Worm (Caenorhabditis elegans) whole organism, L4 larva: ENCODE data around the gene nol-9.

Experiments used
- D1046.2 ChIP-seq: fragments of 200-800 bp; sonication (Bioruptor generic); IDR thresholded peaks from 2 replicates; pipeline ENCODE4 v1.3.6; 2022; ENCODE audit warnings: missing genetic modification characterization, missing compliant biosample characterization
- F37D6.2 ChIP-seq: sonication (generic microtip); optimal IDR thresholded peaks from 2 replicates; lab custom pipeline; 2016; ENCODE audit warnings: mild to moderate bottlenecking, missing genetic modification characterization, missing compliant biosample characterization
- F44E2.7 ChIP-seq: fragments of 200-800 bp; sonication (Bioruptor generic); IDR thresholded peaks from 2 replicates; pipeline ENCODE4 v2.1.2; 2022; ENCODE audit warnings: missing genetic modification characterization, missing compliant biosample characterization
- T20F7.1 ChIP-seq: fragments of 200-800 bp; sonication (Bioruptor generic); optimal IDR thresholded peaks from 2 replicates; lab custom pipeline; 2018; ENCODE audit warnings: mild to moderate bottlenecking, missing genetic modification characterization, missing compliant biosample characterization
- Y105C5A.15 ChIP-seq: fragments of 200-800 bp; sonication (Bioruptor generic); IDR thresholded peaks from 2 replicates; pipeline ENCODE4 v1.3.6; 2022; ENCODE audit warnings: missing genetic modification characterization, missing compliant biosample characterization
- Y48G9A.11 ChIP-seq: fragments of 200-800 bp; sonication (Bioruptor generic); IDR thresholded peaks from 2 replicates; pipeline ENCODE4 v1.3.6; 2022; ENCODE audit warnings: missing genetic modification reagents, missing genetic modification characterization, missing compliant biosample characterization
- Y5F2A.4 ChIP-seq: fragments of 200-800 bp; sonication (Bioruptor generic); optimal IDR thresholded peaks from 2 replicates; lab custom pipeline; 2018; ENCODE audit warnings: mild to moderate bottlenecking, missing genetic modification characterization, missing compliant biosample characterization
- aly-2 ChIP-seq: sonication (generic microtip); optimal IDR thresholded peaks from 2 replicates; lab custom pipeline; 2018; ENCODE audit warnings: missing biosample characterization, missing genetic modification characterization
- arid-1 ChIP-seq: fragments of 200-800 bp; sonication (Bioruptor generic); conservative IDR thresholded peaks from 2 replicates; pipeline ENCODE4 v1.3.6; 2022; ENCODE audit warnings: missing genetic modification reagents, missing genetic modification characterization, missing compliant biosample characterization
- ceh-20 ChIP-seq: fragments of 200-800 bp; sonication (Bioruptor generic); IDR thresholded peaks from 2 replicates; pipeline ENCODE4 v1.3.6; 2022; ENCODE audit warnings: missing genetic modification reagents, missing genetic modification characterization, missing compliant biosample characterization
- ceh-28 ChIP-seq: fragments of 150-350 bp; optimal IDR thresholded peaks from 2 replicates; lab custom pipeline; 2014; ENCODE audit warnings: missing biosample characterization, missing genetic modification reagents, missing genetic modification characterization
- ceh-32 ChIP-seq: sonication (generic microtip); optimal IDR thresholded peaks from 2 replicates; lab custom pipeline; 2016; ENCODE audit warnings: mild to moderate bottlenecking, missing genetic modification characterization, missing compliant biosample characterization; ENCODE audit not compliant: poor library complexity
- ceh-44 ChIP-seq: fragments of 200-800 bp; sonication (Bioruptor generic); IDR thresholded peaks from 2 replicates; pipeline ENCODE4 v1.3.6; 2022; ENCODE audit warnings: missing genetic modification reagents, missing genetic modification characterization, missing compliant biosample characterization
- ceh-62 ChIP-seq: sonication (generic microtip); optimal IDR thresholded peaks from 2 replicates; lab custom pipeline; 2017; ENCODE audit warnings: missing biosample characterization, missing genetic modification characterization
- ces-1 ChIP-seq: fragments of 150-350 bp; sonication (generic microtip); optimal IDR thresholded peaks from 4 replicates; lab custom pipeline; 2014; ENCODE audit warnings: missing biosample characterization, missing genetic modification reagents, missing genetic modification characterization
- ctbp-1 ChIP-seq: fragments of 200-800 bp; sonication (Bioruptor generic); IDR thresholded peaks from 2 replicates; pipeline ENCODE4 v1.3.6; 2022; ENCODE audit warnings: missing genetic modification reagents, missing genetic modification characterization, missing compliant biosample characterization
- daf-16 ChIP-seq, 3 experiments: sonication (generic microtip); optimal IDR thresholded peaks; 2 replicates each; lab custom pipeline; 2016 to 2017; ENCODE audit warnings: missing genetic modification characterization in 3 of 3, missing genetic modification reagents in 3 of 3, mild to moderate bottlenecking in 2 of 3, missing compliant biosample characterization in 2 of 3, missing biosample characterization in 1 of 3, moderate library complexity in 1 of 3
- dmd-9 ChIP-seq: fragments of 200-800 bp; sonication (Bioruptor generic); IDR thresholded peaks from 2 replicates; pipeline ENCODE4 v1.3.6; 2022; ENCODE audit warnings: missing genetic modification reagents, missing genetic modification characterization, missing compliant biosample characterization
- dpl-1 ChIP-seq: fragments of 150-350 bp; optimal IDR thresholded peaks from 2 replicates; lab custom pipeline; 2014; ENCODE audit warnings: missing biosample characterization, missing genetic modification reagents, missing genetic modification characterization
- duxl-1 ChIP-seq: sonication (generic microtip); optimal IDR thresholded peaks from 2 replicates; lab custom pipeline; 2016; ENCODE audit warnings: mild to moderate bottlenecking, missing genetic modification characterization, moderate library complexity, missing compliant biosample characterization; ENCODE audit not compliant: poor library complexity
- hif-1 ChIP-seq, 2 experiments: sonication (generic microtip); optimal IDR thresholded peaks; 2 replicates each; lab custom pipeline; 2016 to 2017; ENCODE audit warnings: missing compliant biosample characterization in 2 of 2, missing genetic modification characterization in 2 of 2, missing genetic modification reagents in 2 of 2, missing genotype in 2 of 2, mild to moderate bottlenecking in 1 of 2
- hlh-30 ChIP-seq: sonication (generic microtip); optimal IDR thresholded peaks from 2 replicates; lab custom pipeline; 2017; ENCODE audit warnings: antibody characterized with exemption, mild to moderate bottlenecking, missing genetic modification characterization, missing compliant biosample characterization; ENCODE audit not compliant: insufficient read depth
- jun-1 ChIP-seq: fragments of 150-350 bp; optimal IDR thresholded peaks from 2 replicates; lab custom pipeline; 2014; ENCODE audit warnings: missing biosample characterization, missing genetic modification reagents, missing genetic modification characterization
- lim-7 ChIP-seq: fragments of 200-800 bp; sonication (Bioruptor generic); IDR thresholded peaks from 2 replicates; pipeline ENCODE4 v1.3.6; 2022; ENCODE audit warnings: missing genetic modification characterization, missing compliant biosample characterization
- lin-1 ChIP-seq: fragments of 200-800 bp; sonication (Bioruptor generic); IDR thresholded peaks from 2 replicates; pipeline ENCODE4 v1.3.6; 2022; ENCODE audit warnings: missing genetic modification reagents, missing genetic modification characterization, missing compliant biosample characterization
- lin-15B ChIP-seq: fragments of 150-350 bp; sonication (generic microtip); optimal IDR thresholded peaks from 3 replicates; lab custom pipeline; 2014; ENCODE audit warnings: missing biosample characterization, missing genetic modification characterization
- lin-38 ChIP-seq: fragments of 200-800 bp; sonication (Bioruptor generic); IDR thresholded peaks from 2 replicates; pipeline ENCODE4 v1.3.6; 2022; ENCODE audit warnings: missing genetic modification reagents, missing genetic modification characterization, missing compliant biosample characterization
- lin-39 ChIP-seq: fragments of 150-350 bp; optimal IDR thresholded peaks from 2 replicates; lab custom pipeline; 2014; ENCODE audit warnings: missing biosample characterization, missing genetic modification reagents, missing genetic modification characterization
- lir-3 ChIP-seq: sonication (generic microtip); optimal IDR thresholded peaks from 2 replicates; lab custom pipeline; 2016; ENCODE audit warnings: mild to moderate bottlenecking, missing genetic modification characterization, missing compliant biosample characterization
- madf-5 ChIP-seq, 2 experiments: fragments of 200-800 bp; sonication (Bioruptor generic); IDR thresholded peaks; 2 replicates each; pipeline ENCODE4 v1.3.6; 2022; ENCODE audit warnings: missing compliant biosample characterization in 2 of 2, missing genetic modification characterization in 2 of 2
- madf-9 ChIP-seq: fragments of 200-800 bp; sonication (Bioruptor generic); conservative IDR thresholded peaks from 2 replicates; pipeline ENCODE4 v1.3.6; 2022; ENCODE audit warnings: missing genetic modification reagents, missing genetic modification characterization, missing compliant biosample characterization
- mdl-1 ChIP-seq, 2 experiments: fragments of 150-350 bp in 1 of 2; sonication (generic microtip) in 1 of 2; optimal IDR thresholded peaks; 2 replicates each; lab custom pipeline; 2014 to 2017; ENCODE audit warnings: missing biosample characterization in 2 of 2, missing genetic modification characterization in 2 of 2
- mdt-29 ChIP-seq: fragments of 200-800 bp; sonication (Bioruptor generic); IDR thresholded peaks from 2 replicates; pipeline ENCODE4 v1.3.6; 2022; ENCODE audit warnings: missing genetic modification reagents, missing genetic modification characterization, missing compliant biosample characterization
- mep-1 ChIP-seq: fragments of 150-350 bp; sonication (generic microtip); optimal IDR thresholded peaks from 3 replicates; lab custom pipeline; 2014; ENCODE audit warnings: missing biosample characterization, missing genetic modification characterization
- mxl-3 ChIP-seq: fragments of 200-800 bp; sonication (Bioruptor generic); optimal IDR thresholded peaks from 2 replicates; lab custom pipeline; 2018; ENCODE audit warnings: mild to moderate bottlenecking, missing genetic modification characterization, missing compliant biosample characterization
- nhr-10 ChIP-seq: fragments of 150-350 bp; optimal IDR thresholded peaks from 2 replicates; lab custom pipeline; 2014; ENCODE audit warnings: missing biosample characterization, missing genetic modification characterization
- nhr-102 ChIP-seq: sonication (generic microtip); optimal IDR thresholded peaks from 2 replicates; lab custom pipeline; 2016; ENCODE audit warnings: mild to moderate bottlenecking, missing genetic modification characterization, moderate library complexity, missing compliant biosample characterization
- nhr-11 ChIP-seq: fragments of 150-350 bp; optimal IDR thresholded peaks from 2 replicates; lab custom pipeline; 2014; ENCODE audit warnings: missing biosample characterization, missing genetic modification characterization
- nhr-111 ChIP-seq: fragments of 200-800 bp; sonication (Bioruptor generic); optimal IDR thresholded peaks from 2 replicates; lab custom pipeline; 2018; ENCODE audit warnings: mild to moderate bottlenecking, missing genetic modification characterization, missing compliant biosample characterization
- nhr-25 ChIP-seq: sonication (generic microtip); optimal IDR thresholded peaks from 2 replicates; lab custom pipeline; 2017; ENCODE audit warnings: missing genetic modification characterization, mild to moderate bottlenecking, missing compliant biosample characterization, antibody characterized with exemption, moderate library complexity, borderline replicate concordance; ENCODE audit not compliant: insufficient read depth
- nhr-28 ChIP-seq: fragments of 150-350 bp; optimal IDR thresholded peaks from 2 replicates; lab custom pipeline; 2014; ENCODE audit warnings: missing biosample characterization, missing genetic modification characterization
- rbr-2 ChIP-seq: sonication (generic microtip); optimal IDR thresholded peaks from 2 replicates; lab custom pipeline; 2016; ENCODE audit warnings: missing genotype, missing genetic modification characterization, missing compliant biosample characterization
- saeg-2 ChIP-seq: fragments of 200-800 bp; sonication (Bioruptor generic); IDR thresholded peaks from 2 replicates; pipeline ENCODE4 v1.3.6; 2022; ENCODE audit warnings: missing genetic modification reagents, missing genetic modification characterization, missing compliant biosample characterization
- set-16 ChIP-seq: fragments of 200-800 bp; sonication (Bioruptor generic); IDR thresholded peaks from 2 replicates; pipeline ENCODE4 v1.3.6; 2022; ENCODE audit warnings: missing genetic modification reagents, missing genetic modification characterization, missing compliant biosample characterization
- spr-3 ChIP-seq: fragments of 200-800 bp; sonication (Bioruptor generic); optimal IDR thresholded peaks from 2 replicates; lab custom pipeline; 2018; ENCODE audit warnings: mild to moderate bottlenecking, missing genetic modification characterization, missing compliant biosample characterization
- unc-39 ChIP-seq: sonication (generic microtip); optimal IDR thresholded peaks from 2 replicates; lab custom pipeline; 2017; ENCODE audit warnings: missing biosample characterization, missing genetic modification characterization
- vab-7 ChIP-seq: fragments of 200-800 bp; sonication (Bioruptor generic); IDR thresholded peaks from 2 replicates; pipeline ENCODE4 v1.3.6; 2022; ENCODE audit warnings: missing genetic modification reagents, missing genetic modification characterization, missing compliant biosample characterization
- zag-1 ChIP-seq: fragments of 150-350 bp; optimal IDR thresholded peaks from 2 replicates; lab custom pipeline; 2014; ENCODE audit warnings: missing biosample characterization, missing genetic modification characterization
- zip-11 ChIP-seq: fragments of 200-800 bp; sonication (Bioruptor generic); IDR thresholded peaks from 2 replicates; pipeline ENCODE4 v1.3.6; 2022; ENCODE audit warnings: missing genetic modification characterization, missing compliant biosample characterization
- zip-2 ChIP-seq: fragments of 150-350 bp; optimal IDR thresholded peaks from 2 replicates; lab custom pipeline; 2014; ENCODE audit warnings: missing biosample characterization, missing genetic modification characterization
- ztf-11 ChIP-seq: fragments of 150-350 bp; optimal IDR thresholded peaks from 2 replicates; lab custom pipeline; 2014; ENCODE audit warnings: missing biosample characterization, missing genetic modification characterization
- ztf-7 ChIP-seq: fragments of 150-350 bp; optimal IDR thresholded peaks from 2 replicates; lab custom pipeline; 2014; ENCODE audit warnings: missing biosample characterization, missing genetic modification characterization

The nol-9 gene

DNA sequence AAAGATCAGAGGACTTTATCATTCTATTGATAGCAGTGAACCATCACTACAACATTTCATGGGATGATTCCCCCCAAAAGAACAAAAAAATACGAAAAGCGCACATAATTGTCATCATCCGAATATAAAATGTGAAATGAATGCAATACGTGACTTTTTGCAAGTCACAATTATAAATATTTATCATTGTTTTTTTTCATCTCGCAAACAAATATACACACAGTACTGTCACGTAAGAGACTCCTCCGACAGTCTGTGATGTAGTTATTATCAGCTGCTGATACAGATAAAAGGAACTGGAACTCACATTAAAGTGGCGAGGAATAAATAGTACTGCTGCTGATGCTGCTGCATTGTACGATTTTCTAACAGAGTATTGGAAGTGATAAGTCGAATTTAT, 25.9 kb upstream of the nol-9 start (continued):
- TF ChIP-seq saeg-2 (GFP tag; lab: Robert Waterston, UW) (no peak), hif-1 (tag; optimal IDR thresholded peaks at IDR 0.05; lab: Kevin White, UChicago) (peak; percentile 93 to 98), F37D6.2 (tag; lab: Kevin White, UChicago) (no peak), vab-7 (GFP tag; lab: Robert Waterston, UW) (no peak), ceh-28 (tag; lab: Kevin White, UChicago) (no peak), mdl-1 (tag; optimal IDR thresholded peaks at IDR 0.05; lab: Kevin White, UChicago) (peak in 1 of 2 experiments; percentile 32), F44E2.7 (GFP tag; lab: Robert Waterston, UW) (no peak), Y5F2A.4 (GFP tag; lab: Kevin White, UChicago) (no peak), dmd-9 (GFP tag; lab: Robert Waterston, UW) (no peak), nhr-25 (tag; lab: Kevin White, UChicago) (no peak), set-16 (no peak), ceh-62 (tag; lab: Kevin White, UChicago) (no peak), lin-39 (no peak), zip-2 (tag; lab: Kevin White, UChicago) (no peak), unc-39 (tag; lab: Kevin White, UChicago) (no peak), aly-2 (tag; lab: Kevin White, UChicago) (no peak), Y48G9A.11 (GFP tag; lab: Robert Waterston, UW) (no peak), lir-3 (tag; lab: Kevin White, UChicago) (no peak), mxl-3 (GFP tag; lab: Kevin White, UChicago) (no peak), madf-5 (GFP tag; IDR thresholded peaks at IDR 0.05; lab: Robert Waterston, UW) (no peak), arid-1 (no peak), lin-15B (tag; lab: Kevin White, UChicago) (no peak), spr-3 (GFP tag; lab: Kevin White, UChicago) (no peak), lim-7 (GFP tag; lab: Robert Waterston, UW) (no peak), ctbp-1 (GFP tag; lab: Robert Waterston, UW) (no peak), ces-1 (no peak), T20F7.1 (GFP tag; lab: Kevin White, UChicago) (no peak), lin-38 (no peak), nhr-111 (GFP tag; lab: Kevin White, UChicago) (no peak), nhr-10 (no peak), jun-1 (tag; lab: Kevin White, UChicago) (no peak), nhr-102 (tag; lab: Kevin White, UChicago) (peak; percentile 35), zip-11 (GFP tag; lab: Robert Waterston, UW) (no peak), hlh-30 (tag; lab: Kevin White, UChicago) (peak; percentile 64), madf-9 (GFP tag; lab: Robert Waterston, UW) (no peak), duxl-1 (tag; lab: Kevin White, UChicago) (no peak), zag-1 (tag; lab: Kevin White, UChicago) (no peak), ceh-44 (GFP tag; lab: Robert Waterston, UW) (no peak), mep-1 (no peak), ceh-32 (no peak), daf-16 (GFP tag; optimal IDR thresholded peaks at IDR 0.05; lab: Kevin White, UChicago) (no peak), daf-16 (tag; optimal IDR thresholded peaks at IDR 0.05; lab: Kevin White, UChicago) (peak; percentile 97), ztf-11 (tag; lab: Kevin White, UChicago) (no peak), D1046.2 (GFP tag; lab: Robert Waterston, UW) (no peak), lin-1 (GFP tag; lab: Robert Waterston, UW) (no peak), ztf-7 (tag; lab: Kevin White, UChicago) (peak; percentile 21), mdt-29 (GFP tag; lab: Robert Waterston, UW) (no peak), rbr-2 (tag; lab: Kevin White, UChicago) (no peak), dpl-1 (no peak), Y105C5A.15 (GFP tag; lab: Robert Waterston, UW) (no peak), ceh-20 (GFP tag; lab: Robert Waterston, UW) (no peak), nhr-28 (peak; percentile 90), nhr-11 (tag; lab: Kevin White, UChicago) (no peak)
